Fruit fly (Drosophila melanogaster): Measurements from ENCODE around the gene CG1958.
A peak's percentile ranks its signal among the peaks of the same experiment; 100 is the strongest.

The CG1958 gene

DNA sequence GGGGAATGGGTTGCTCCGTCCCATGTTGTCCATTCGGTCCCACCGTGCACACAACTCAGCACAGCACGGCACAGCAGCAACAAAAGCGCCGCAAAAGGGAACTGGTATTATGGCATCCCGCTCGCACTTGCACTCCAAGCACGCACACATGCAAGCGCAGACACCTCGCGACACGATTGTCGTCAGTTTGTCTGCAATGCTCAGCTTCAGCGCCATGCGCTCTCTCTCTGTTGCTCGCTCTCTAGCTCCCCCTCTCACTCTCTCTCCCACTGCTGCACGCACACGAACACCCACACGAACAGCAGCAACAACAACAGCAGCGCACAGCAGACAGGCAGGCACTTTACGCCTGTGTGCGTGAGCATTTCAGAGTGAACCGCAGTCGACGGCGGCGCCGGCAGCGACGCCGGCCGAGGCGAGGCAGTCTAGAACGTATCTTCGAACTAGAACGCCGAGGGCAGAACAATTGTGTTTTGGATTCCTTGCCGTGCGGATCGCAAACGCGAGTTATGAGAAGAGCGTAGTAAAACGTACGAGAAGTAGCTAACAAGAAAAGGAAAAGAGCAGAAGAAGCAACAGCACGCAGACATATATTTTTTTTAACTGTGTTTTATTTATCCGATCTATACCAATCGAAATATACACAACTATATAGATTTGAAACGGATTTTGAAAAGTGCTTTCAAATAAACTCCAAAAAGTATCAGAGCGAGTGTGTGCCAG, 40.9 kb downstream of the CG1958 start, which contains the start of gene brk (continued):
- TF ChIP-seq CG4707 (GFP tag; optimal IDR thresholded peaks at IDR 0.05) (peak; percentile 91), bab2 (GFP tag; optimal IDR thresholded peaks at IDR 0.05) (no peak), vfl (GFP tag; optimal IDR thresholded peaks at IDR 0.05) (no peak), hbn (GFP tag; IDR thresholded peaks at IDR 0.05; ENCODE audit: partially characterized antibody) (no peak; the same call in 1 of the 2 replicates), HLH3B (GFP tag; IDR thresholded peaks at IDR 0.05) (no peak), salm (tag; optimal IDR thresholded peaks at IDR 0.05) (no peak), rib (GFP tag; IDR thresholded peaks at IDR 0.05) (0 out of 2 replicates have a peak, but pooled peaks have one; percentile 67), sc (optimal IDR thresholded peaks at IDR 0.05) (no peak), sc (GFP tag; optimal IDR thresholded peaks at IDR 0.05) (no peak), ssp (GFP tag; IDR thresholded peaks at IDR 0.05) (no peak), CG8924 (tag; optimal IDR thresholded peaks at IDR 0.05) (no peak), Meics (GFP tag; optimal IDR thresholded peaks at IDR 0.05) (no peak), br (optimal IDR thresholded peaks at IDR 0.05) (no peak), H15 (GFP tag; IDR thresholded peaks at IDR 0.05) (no peak), CG15479 (GFP tag; optimal IDR thresholded peaks at IDR 0.05) (peak; percentile 94), CG6689 (GFP tag; IDR thresholded peaks at IDR 0.05) (no peak), Bteb2 (GFP tag; optimal IDR thresholded peaks at IDR 0.05) (no peak), HLH4C (GFP tag; IDR thresholded peaks at IDR 0.05; ENCODE audit: partially characterized antibody) (no peak), Scr (GFP tag; IDR thresholded peaks at IDR 0.05; ENCODE audit: partially characterized antibody) (0 out of 2 replicates have a peak, but pooled peaks have one; percentile 34), NK7.1 (GFP tag; optimal IDR thresholded peaks at IDR 0.05) (no peak), psq (GFP tag; optimal IDR thresholded peaks at IDR 0.05) (no peak), CG12942 (GFP tag; optimal IDR thresholded peaks at IDR 0.05) (no peak), MBD-R2 (GFP tag; IDR thresholded peaks at IDR 0.05) (no peak), dmrt99B (tag; optimal IDR thresholded peaks at IDR 0.05) (no peak), bbx (GFP tag; IDR thresholded peaks at IDR 0.05; ENCODE audit: partially characterized antibody) (peak; percentile 45; the same call in 1 of the 2 replicates), CG18599 (GFP tag; optimal IDR thresholded peaks at IDR 0.05) (no peak), az2 (GFP tag; optimal IDR thresholded peaks at IDR 0.05) (no peak), CG13894 (tag; optimal IDR thresholded peaks at IDR 0.05) (no peak), CG17912 (GFP tag; optimal IDR thresholded peaks at IDR 0.05) (no peak), Lhr (GFP tag; optimal IDR thresholded peaks at IDR 0.05) (no peak), odd (GFP tag; optimal IDR thresholded peaks at IDR 0.05) (no peak), CG9876 (GFP tag; optimal IDR thresholded peaks at IDR 0.05) (no peak), Dip3 (GFP tag; optimal IDR thresholded peaks at IDR 0.05) (no peak), CG6791 (GFP tag; IDR thresholded peaks at IDR 0.05; ENCODE audit: partially characterized antibody) (peak; percentile 40; the same call in 1 of the 3 replicates), Eip74EF (GFP tag; optimal IDR thresholded peaks at IDR 0.05) (no peak), Fer3 (tag; optimal IDR thresholded peaks at IDR 0.05) (no peak), sr (GFP tag; IDR thresholded peaks at IDR 0.05) (peak; percentile 98), fd102C (GFP tag; optimal IDR thresholded peaks at IDR 0.05) (no peak), Fer1 (GFP tag; optimal IDR thresholded peaks at IDR 0.05) (no peak), insv (GFP tag; optimal IDR thresholded peaks at IDR 0.05) (no peak), CG7963 (GFP tag; IDR thresholded peaks at IDR 0.05; ENCODE audit: partially characterized antibody) (no peak), sqz (GFP tag; optimal IDR thresholded peaks at IDR 0.05) (no peak), CG17359 (tag; optimal IDR thresholded peaks at IDR 0.05) (no peak), CG9817 (tag; optimal IDR thresholded peaks at IDR 0.05) (no peak), Med (GFP tag) (peak; percentile 99), CG8089 (GFP tag; optimal IDR thresholded peaks at IDR 0.05) (no peak), Atf6 (GFP tag; IDR thresholded peaks at IDR 0.05) (no peak), chinmo (GFP tag; IDR thresholded peaks at IDR 0.05; ENCODE audit: partially characterized antibody) (peak; percentile 99), Deaf1 (tag; optimal IDR thresholded peaks at IDR 0.05) (peak; percentile 83)

All from whole organism, embryonic.